Worm (Caenorhabditis elegans): Measurements from ENCODE around the gene spl-2.

Gene spl-2

DNA sequence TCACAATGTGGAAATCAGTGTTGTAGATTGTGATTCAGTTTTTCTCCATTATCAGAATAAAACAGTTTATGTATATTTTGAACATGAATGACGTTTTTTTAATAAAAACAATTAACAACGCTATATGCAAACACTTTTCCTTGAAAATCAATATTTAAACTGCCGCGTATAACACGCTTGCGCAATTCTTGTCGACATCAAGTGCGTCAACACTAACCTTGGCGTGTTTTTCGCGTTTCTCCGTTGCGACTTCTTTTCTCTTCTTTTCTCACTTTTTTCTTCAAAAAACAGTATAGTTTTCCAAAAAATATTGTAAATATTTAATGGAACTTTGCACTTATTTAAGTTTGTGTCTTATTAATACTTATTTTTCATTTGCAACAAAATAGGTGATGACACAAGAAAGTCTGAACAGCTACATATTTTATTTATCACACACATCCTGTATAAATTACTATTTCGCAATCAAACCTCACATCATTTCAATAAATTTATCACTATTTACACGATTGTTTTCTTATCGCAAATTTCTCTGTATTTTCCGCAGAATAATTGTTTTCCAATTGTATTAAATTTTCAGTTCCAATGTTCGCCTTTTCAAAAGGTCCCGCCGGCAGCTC lies 28.6 kb upstream of the spl-2 start, which contains the start of gene spas-1:
spas-1 (plus strand) TSS at position 572 of the 620 bp plus-strand sequence.
- no peak for TF ChIP-seq Y5F2A.4 (GFP tag; optimal IDR thresholded peaks at IDR 0.05)
- no peak for TF ChIP-seq lin-39 (tag; optimal IDR thresholded peaks at IDR 0.05)
- TF ChIP-seq nhr-102 (tag; optimal IDR thresholded peaks at IDR 0.05), result peak; percentile 92
- TF ChIP-seq saeg-2 (GFP tag; IDR thresholded peaks at IDR 0.05), result no peak
- no peak for TF ChIP-seq zag-1 (tag; optimal IDR thresholded peaks at IDR 0.05)
- TF ChIP-seq pqm-1 (tag; optimal IDR thresholded peaks at IDR 0.05), result peak; percentile 34
- TF ChIP-seq F49E8.2 (tag; optimal IDR thresholded peaks at IDR 0.05; ENCODE audit: borderline replicate concordance), result peak; percentile 42
- TF ChIP-seq lin-13 (GFP tag; optimal IDR thresholded peaks at IDR 0.05), result peak; percentile 76
- peak; percentile 74 for TF ChIP-seq nhr-11 (tag; optimal IDR thresholded peaks at IDR 0.05)
- no peak for TF ChIP-seq ceh-28 (tag; optimal IDR thresholded peaks at IDR 0.05)
- TF ChIP-seq zip-11 (GFP tag; IDR thresholded peaks at IDR 0.05), result no peak
- no peak for TF ChIP-seq snpc-1.2 (GFP tag; IDR thresholded peaks at IDR 0.05)
- TF ChIP-seq F37D6.2 (tag; optimal IDR thresholded peaks at IDR 0.05), result peak; percentile 50
- TF ChIP-seq tag-97 (GFP tag; IDR thresholded peaks at IDR 0.05), result no peak
- TF ChIP-seq nhr-25 (tag; optimal IDR thresholded peaks at IDR 0.05; ENCODE audit: borderline replicate concordance, insufficient read depth), result peak; percentile 52
- TF ChIP-seq dmd-6 (GFP tag; IDR thresholded peaks at IDR 0.05), result peak; percentile 57
- peak; percentile 83 for TF ChIP-seq nhr-6 (tag; optimal IDR thresholded peaks at IDR 0.05)
- no peak for TF ChIP-seq ceh-62 (tag; optimal IDR thresholded peaks at IDR 0.05)
- TF ChIP-seq mxl-3 (GFP tag; optimal IDR thresholded peaks at IDR 0.05), result peak; percentile 50
- no peak for TF ChIP-seq F10B5.3 (tag; optimal IDR thresholded peaks at IDR 0.05)
- no peak for TF ChIP-seq set-16 (GFP tag; IDR thresholded peaks at IDR 0.05)
- TF ChIP-seq mxl-2 (GFP tag; conservative IDR thresholded peaks at IDR 0.05), result no peak
- TF ChIP-seq lsy-2 (tag; optimal IDR thresholded peaks at IDR 0.05), result peak; percentile 69 to 93
- TF ChIP-seq nhr-10 (tag; optimal IDR thresholded peaks at IDR 0.05), result no peak
- TF ChIP-seq nhr-41 (GFP tag; IDR thresholded peaks at IDR 0.05), result no peak
- TF ChIP-seq egl-43 (GFP tag; IDR thresholded peaks at IDR 0.05), result no peak
- TF ChIP-seq madf-5 (GFP tag; IDR thresholded peaks at IDR 0.05), result no peak
- no peak for TF ChIP-seq dmd-9 (GFP tag; IDR thresholded peaks at IDR 0.05)
- TF ChIP-seq nhr-48 (tag; optimal IDR thresholded peaks at IDR 0.05), result peak; percentile 74
- no peak for TF ChIP-seq lin-15B (tag; optimal IDR thresholded peaks at IDR 0.05)
- no peak for TF ChIP-seq ama-1 (optimal IDR thresholded peaks at IDR 0.05)
- no peak for TF ChIP-seq php-3 (GFP tag; IDR thresholded peaks at IDR 0.05)
- peak; percentile 74 for TF ChIP-seq nhr-28 (tag; optimal IDR thresholded peaks at IDR 0.05)
- TF ChIP-seq fkh-10 (GFP tag; optimal IDR thresholded peaks at IDR 0.05), result peak; percentile 80
- TF ChIP-seq lir-3 (tag; optimal IDR thresholded peaks at IDR 0.05), result no peak
- TF ChIP-seq ZK546.5 (tag; optimal IDR thresholded peaks at IDR 0.05), result no peak
- no peak for TF ChIP-seq gei-8 (GFP tag; optimal IDR thresholded peaks at IDR 0.05)
- TF ChIP-seq arid-1 (GFP tag; conservative IDR thresholded peaks at IDR 0.05), result no peak
- peak in 1 of 2 experiments; percentile 20 for TF ChIP-seq daf-16 (GFP tag; optimal IDR thresholded peaks at IDR 0.05)
- peak; percentile 27 for TF ChIP-seq daf-16 (tag; optimal IDR thresholded peaks at IDR 0.05)
- TF ChIP-seq spr-3 (GFP tag; optimal IDR thresholded peaks at IDR 0.05), result no peak
- peak; percentile 68 for TF ChIP-seq duxl-1 (tag; optimal IDR thresholded peaks at IDR 0.05; ENCODE audit: poor library complexity)
- TF ChIP-seq sdz-12 (GFP tag; optimal IDR thresholded peaks at IDR 0.05), result no peak
- TF ChIP-seq hlh-30 (tag; optimal IDR thresholded peaks at IDR 0.05; ENCODE audit: insufficient read depth), result peak; percentile 73
- TF ChIP-seq mdt-29 (GFP tag; IDR thresholded peaks at IDR 0.05), result no peak
- no peak for TF ChIP-seq lim-7 (GFP tag; IDR thresholded peaks at IDR 0.05)
- TF ChIP-seq rbr-2 (tag; optimal IDR thresholded peaks at IDR 0.05), result peak; percentile 86
- TF ChIP-seq tra-1 (GFP tag; IDR thresholded peaks at IDR 0.05), result no peak
- no peak for TF ChIP-seq unc-39 (tag; optimal IDR thresholded peaks at IDR 0.05)
- peak; percentile 45 for TF ChIP-seq unc-130 (GFP tag; optimal IDR thresholded peaks at IDR 0.05)
- TF ChIP-seq mdl-1 (tag; optimal IDR thresholded peaks at IDR 0.05), result peak in 1 of 2 experiments; percentile 35
